Worm (Caenorhabditis elegans): ENCODE data around the gene C30B5.17.

DNA sequence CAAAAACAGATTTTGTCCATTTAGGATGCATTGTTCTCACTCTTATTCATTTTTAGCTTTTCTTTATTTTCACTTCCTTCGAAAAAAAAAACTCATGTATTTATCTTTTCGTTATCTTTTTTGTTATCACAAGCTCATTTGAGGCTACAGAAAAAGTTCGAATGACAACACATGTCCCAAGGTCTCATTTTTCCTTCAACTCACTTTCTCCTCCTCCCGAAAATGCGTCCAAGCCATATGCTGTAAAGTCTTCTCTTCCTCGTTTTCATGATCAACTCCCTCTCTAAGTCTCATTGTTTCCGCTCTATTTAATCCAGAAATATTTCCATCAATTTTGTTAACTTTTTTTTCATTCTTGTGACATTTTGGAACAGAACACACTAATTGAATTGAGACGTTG, 21.5 kb downstream of the C30B5.17 start:
- TF ChIP-seq Y56A3A.18 (GFP tag; IDR thresholded peaks at IDR 0.05) (no peak), aptf-2 (GFP tag; conservative IDR thresholded peaks at IDR 0.05) (no peak), C06A6.2 (GFP tag; conservative IDR thresholded peaks at IDR 0.05) (no peak), F49E8.2 (tag; optimal IDR thresholded peaks at IDR 0.05; ENCODE audit: insufficient read depth) (no peak), unc-62 (GFP tag; optimal IDR thresholded peaks at IDR 0.05) (no peak), repo-1 (tag; optimal IDR thresholded peaks at IDR 0.05) (no peak), F37B4.10 (GFP tag; IDR thresholded peaks at IDR 0.05) (no peak), dox-1 (GFP tag; IDR thresholded peaks at IDR 0.05) (no peak), nfya-1 (tag; optimal IDR thresholded peaks at IDR 0.05; ENCODE audit: borderline replicate concordance, insufficient read depth) (no peak), unc-130 (GFP tag; optimal IDR thresholded peaks at IDR 0.05) (no peak), snpc-4 (GFP tag; optimal IDR thresholded peaks at IDR 0.05) (no peak), snpc-4 (tag; optimal IDR thresholded peaks at IDR 0.05) (no peak), die-1 (tag; optimal IDR thresholded peaks at IDR 0.05) (no peak), attf-5 (GFP tag; optimal IDR thresholded peaks at IDR 0.05) (no peak)

Data from whole organism, young adult.